Fruit fly (Drosophila melanogaster): ENCODE results near the gene vig.

The vig gene

DNA sequence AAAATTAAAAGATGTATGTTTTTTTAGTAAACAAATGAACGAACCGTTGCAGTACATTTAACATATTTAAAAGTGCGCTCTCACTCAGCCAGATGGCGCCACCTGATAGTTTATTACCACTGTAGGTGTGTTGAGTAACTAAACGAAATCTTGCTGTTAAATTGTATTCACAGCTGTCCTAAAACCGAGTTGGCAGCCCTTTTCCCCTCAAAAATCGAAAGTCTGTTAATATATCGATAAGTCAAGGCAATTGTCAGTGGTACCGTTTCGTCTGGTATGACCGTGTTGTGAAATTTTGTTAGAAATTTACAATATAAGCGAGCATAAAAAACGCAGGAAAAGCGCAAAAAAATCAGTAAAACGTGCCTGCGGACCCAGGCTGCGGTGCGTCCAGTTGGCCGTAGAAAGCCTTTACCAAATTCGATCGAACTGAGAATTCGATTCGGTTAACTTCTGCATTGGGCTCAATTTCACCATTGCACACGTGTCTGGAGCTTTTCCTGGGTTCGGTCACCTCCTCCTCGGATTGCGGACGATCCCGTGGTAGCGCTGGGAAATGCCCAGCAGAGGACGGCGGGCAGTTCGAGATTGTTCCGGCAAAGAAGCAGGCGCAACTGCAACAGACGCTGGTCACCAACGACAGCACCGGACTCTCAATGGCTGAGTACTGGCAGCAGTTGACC lies 43.3 kb upstream of the vig start, which contains the start of gene stc (continued):
- TF ChIP-seq CG10431 (GFP tag; optimal IDR thresholded peaks at IDR 0.05): peak; percentile 29
- TF ChIP-seq stwl (tag; optimal IDR thresholded peaks at IDR 0.05): peak; percentile 99
- peak; percentile 57 for TF ChIP-seq Nf-YC (tag; optimal IDR thresholded peaks at IDR 0.05)
- peak; percentile 37 for TF ChIP-seq Hr3 (GFP tag; optimal IDR thresholded peaks at IDR 0.05)
- peak; percentile 17 for TF ChIP-seq CG8089 (GFP tag; optimal IDR thresholded peaks at IDR 0.05)
- no peak for TF ChIP-seq tgo (GFP tag; IDR thresholded peaks at IDR 0.05)
- TF ChIP-seq CG6854 (GFP tag; optimal IDR thresholded peaks at IDR 0.05): no peak
- no peak for TF ChIP-seq CG17802 (tag; optimal IDR thresholded peaks at IDR 0.05)
- no peak for TF ChIP-seq oc (tag; optimal IDR thresholded peaks at IDR 0.05)
- peak; percentile 65 for TF ChIP-seq MTF-1 (GFP tag; optimal IDR thresholded peaks at IDR 0.05; ENCODE audit: borderline replicate concordance)
- TF ChIP-seq CG30403 (GFP tag; optimal IDR thresholded peaks at IDR 0.05): peak; percentile 63
- no peak for TF ChIP-seq CG2712 (tag; optimal IDR thresholded peaks at IDR 0.05)
- TF ChIP-seq stc (GFP tag; IDR thresholded peaks at IDR 0.05): peak; percentile 38; the same call in 1 of the 2 replicates
- peak; percentile 74 for TF ChIP-seq CG2116 (GFP tag; optimal IDR thresholded peaks at IDR 0.05)
- peak; percentile 44 for TF ChIP-seq tin (GFP tag; optimal IDR thresholded peaks at IDR 0.05)
- TF ChIP-seq B-H1 (GFP tag; IDR thresholded peaks at IDR 0.05): no peak
- TF ChIP-seq slou (GFP tag; optimal IDR thresholded peaks at IDR 0.05): peak; percentile 34
- TF ChIP-seq maf-S (GFP tag; optimal IDR thresholded peaks at IDR 0.05): peak; percentile 31
- TF ChIP-seq az2 (GFP tag; optimal IDR thresholded peaks at IDR 0.05): peak; percentile 32
- TF ChIP-seq CG9727 (GFP tag; optimal IDR thresholded peaks at IDR 0.05): peak; percentile 20
- peak; percentile 76 for TF ChIP-seq CG11456 (GFP tag; IDR thresholded peaks at IDR 0.05)
- TF ChIP-seq sens-2 (GFP tag; IDR thresholded peaks at IDR 0.05): no peak
- TF ChIP-seq dmrt11E (tag; optimal IDR thresholded peaks at IDR 0.05): peak; percentile 37
- TF ChIP-seq Asciz (GFP tag; optimal IDR thresholded peaks at IDR 0.05): no peak
- no peak for TF ChIP-seq CG11093 (GFP tag; IDR thresholded peaks at IDR 0.05)
- TF ChIP-seq org-1 (GFP tag; optimal IDR thresholded peaks at IDR 0.05): no peak
- TF ChIP-seq C15 (GFP tag; IDR thresholded peaks at IDR 0.05): no peak
- no peak for TF ChIP-seq CG4404 (GFP tag; IDR thresholded peaks at IDR 0.05)
- TF ChIP-seq Spps (tag; optimal IDR thresholded peaks at IDR 0.05): peak; percentile 46
- TF ChIP-seq ranshi (GFP tag; IDR thresholded peaks at IDR 0.05): no peak; the same call in 1 of the 2 replicates

DNA sequence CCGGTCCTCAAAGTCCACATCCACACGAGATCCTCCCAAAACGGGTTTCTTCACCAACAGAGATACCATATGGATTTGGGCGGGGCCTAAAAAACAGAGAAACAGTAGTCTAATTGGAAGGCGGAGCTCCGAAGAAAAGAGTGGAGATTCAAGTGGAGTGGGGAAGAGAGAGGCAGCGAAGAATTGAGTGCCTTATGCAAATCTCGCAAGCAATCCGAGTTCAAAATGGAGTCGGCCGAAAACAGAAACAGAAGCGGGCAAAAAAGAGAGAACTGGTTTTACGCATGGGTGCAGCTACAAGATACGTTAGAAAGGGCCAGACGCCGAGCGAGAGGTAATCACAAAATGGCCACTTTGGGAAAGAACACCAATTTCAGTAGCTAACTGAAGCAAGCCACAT lies 41.2 kb upstream of the vig start:
- peak; percentile 92 for TF ChIP-seq Nf-YC (tag; optimal IDR thresholded peaks at IDR 0.05)
- peak; percentile 87 for TF ChIP-seq chinmo (GFP tag; IDR thresholded peaks at IDR 0.05; ENCODE audit: partially characterized antibody)
- no peak for TF ChIP-seq CG11723 (GFP tag; optimal IDR thresholded peaks at IDR 0.05)
- TF ChIP-seq Nf-YB (GFP tag; optimal IDR thresholded peaks at IDR 0.05): peak; percentile 79
- TF ChIP-seq Trl (optimal IDR thresholded peaks at IDR 0.05): peak; percentile 34 to 37
- TF ChIP-seq Trl (GFP tag; optimal IDR thresholded peaks at IDR 0.05): no peak
- no peak for TF ChIP-seq aop (GFP tag; IDR thresholded peaks at IDR 0.05)
- TF ChIP-seq CG1832 (GFP tag; optimal IDR thresholded peaks at IDR 0.05): peak; percentile 13
- TF ChIP-seq vvl (GFP tag; IDR thresholded peaks at IDR 0.05): peak; percentile 87
- TF ChIP-seq CG6689 (GFP tag; IDR thresholded peaks at IDR 0.05): no peak
- no peak for TF ChIP-seq al (GFP tag; IDR thresholded peaks at IDR 0.05)
- TF ChIP-seq hkb (optimal IDR thresholded peaks at IDR 0.05): no peak
- TF ChIP-seq hkb (GFP tag; IDR thresholded peaks at IDR 0.05): no peak
- TF ChIP-seq CG10321 (GFP tag; IDR thresholded peaks at IDR 0.05): 0 out of 2 replicates have a peak, but pooled peaks have one; percentile 22
- no peak for TF ChIP-seq Nf-YA (GFP tag; IDR thresholded peaks at IDR 0.05)

All from whole organism, embryonic.